Fruit fly (Drosophila melanogaster): ENCODE measurements around the gene Fhos.
A peak's percentile ranks its signal among the peaks of the same experiment; 100 is the strongest.

The Fhos gene

DNA sequence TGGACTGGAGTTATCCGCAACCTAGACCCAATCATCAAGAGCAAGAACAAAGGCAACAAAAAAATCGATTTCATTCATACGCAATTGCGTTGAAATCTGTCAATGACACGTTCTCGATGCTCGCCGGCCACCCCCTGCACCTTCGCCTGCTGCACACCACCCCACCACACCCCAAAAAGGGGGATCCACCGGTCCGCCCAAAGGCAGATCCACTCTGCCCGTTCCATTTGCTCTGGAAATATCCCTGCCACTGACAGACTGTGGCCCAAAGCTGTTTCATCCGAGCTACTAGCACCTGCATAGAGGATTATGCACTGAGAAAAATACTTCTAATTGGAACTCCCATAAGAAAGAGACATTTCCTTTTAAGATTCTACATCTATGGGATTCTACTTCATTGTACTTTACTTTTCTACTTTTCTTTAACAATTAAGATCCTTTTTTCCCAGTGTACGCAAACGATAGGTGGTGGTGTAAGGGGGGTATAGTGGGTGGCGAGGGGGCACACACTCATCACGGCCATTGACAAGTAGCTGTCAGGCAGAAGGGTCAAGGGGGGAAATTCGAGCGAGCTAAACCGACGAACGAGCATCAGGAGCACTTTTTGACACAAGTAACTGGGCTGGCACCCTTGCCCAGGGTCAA, 70.4 kb downstream of the Fhos start (continued):
- no peak for TF ChIP-seq CG8359 (GFP tag; optimal IDR thresholded peaks at IDR 0.05; ENCODE audit: borderline replicate concordance)
- no peak for TF ChIP-seq Dbx (GFP tag; IDR thresholded peaks at IDR 0.05)
- peak; percentile 20 for TF ChIP-seq fd64A (GFP tag; optimal IDR thresholded peaks at IDR 0.05)
- TF ChIP-seq YL-1 (GFP tag; optimal IDR thresholded peaks at IDR 0.05), result no peak
- TF ChIP-seq CG10543 (GFP tag; optimal IDR thresholded peaks at IDR 0.05), result no peak
- peak; percentile 54 for TF ChIP-seq CG17359 (tag; optimal IDR thresholded peaks at IDR 0.05)
- TF ChIP-seq Rfx (GFP tag; IDR thresholded peaks at IDR 0.05), result peak; percentile 14; the same call in 1 of the 2 replicates
- no peak for TF ChIP-seq zen (tag; optimal IDR thresholded peaks at IDR 0.05)
- TF ChIP-seq CG13424 (tag; optimal IDR thresholded peaks at IDR 0.05), result peak; percentile 53
- no peak for TF ChIP-seq CG12071 (GFP tag; optimal IDR thresholded peaks at IDR 0.05)
- TF ChIP-seq CG10274 (GFP tag; optimal IDR thresholded peaks at IDR 0.05), result no peak
- TF ChIP-seq CG2199 (GFP tag; IDR thresholded peaks at IDR 0.05), result no peak
- TF ChIP-seq slp2 (GFP tag; optimal IDR thresholded peaks at IDR 0.05), result no peak
- TF ChIP-seq fd102C (GFP tag; optimal IDR thresholded peaks at IDR 0.05), result no peak
- TF ChIP-seq Ptx1 (GFP tag; IDR thresholded peaks at IDR 0.05), result peak; percentile 55; the same call in 1 of the 2 replicates
- peak; percentile 6 for TF ChIP-seq shn (GFP tag; optimal IDR thresholded peaks at IDR 0.05)
- TF ChIP-seq bsh (GFP tag; optimal IDR thresholded peaks at IDR 0.05), result peak; percentile 16 to 80
- no peak for TF ChIP-seq sc (optimal IDR thresholded peaks at IDR 0.05)
- peak; percentile 49 for TF ChIP-seq sc (GFP tag; optimal IDR thresholded peaks at IDR 0.05)
- no peak for TF ChIP-seq NC2α (GFP tag; optimal IDR thresholded peaks at IDR 0.05)
- TF ChIP-seq MTF-1 (GFP tag; optimal IDR thresholded peaks at IDR 0.05; ENCODE audit: borderline replicate concordance), result no peak
- TF ChIP-seq nau (GFP tag; optimal IDR thresholded peaks at IDR 0.05), result no peak
- no peak for TF ChIP-seq Rx (GFP tag; IDR thresholded peaks at IDR 0.05)
- TF ChIP-seq CG14965 (GFP tag; optimal IDR thresholded peaks at IDR 0.05; ENCODE audit: borderline replicate concordance), result no peak
- TF ChIP-seq CG4707 (GFP tag; optimal IDR thresholded peaks at IDR 0.05), result peak; percentile 8
- peak; percentile 0 for TF ChIP-seq CG18476 (GFP tag; optimal IDR thresholded peaks at IDR 0.05)
- TF ChIP-seq cad (GFP tag; optimal IDR thresholded peaks at IDR 0.05), result no peak
- TF ChIP-seq CG5180 (GFP tag; optimal IDR thresholded peaks at IDR 0.05), result no peak
- no peak for TF ChIP-seq Dp (GFP tag; optimal IDR thresholded peaks at IDR 0.05)
- 0 out of 2 replicates have a peak, but pooled peaks have one; percentile 29 for TF ChIP-seq Drgx (GFP tag; IDR thresholded peaks at IDR 0.05)
- TF ChIP-seq CG9215 (GFP tag; IDR thresholded peaks at IDR 0.05), result 0 out of 2 replicates have a peak, but pooled peaks have one; percentile 31
- peak; percentile 68 for TF ChIP-seq CG17328 (GFP tag; IDR thresholded peaks at IDR 0.05)
- no peak for TF ChIP-seq CG6654 (GFP tag; optimal IDR thresholded peaks at IDR 0.05)
- peak; percentile 73 for TF ChIP-seq slbo (GFP tag; IDR thresholded peaks at IDR 0.05)
- peak in 1 of 3 experiments; percentile 52 for TF ChIP-seq lola (GFP tag; optimal IDR thresholded peaks at IDR 0.05)
- no peak for TF ChIP-seq CG13894 (tag; optimal IDR thresholded peaks at IDR 0.05)
- peak; percentile 29; the same call in 1 of the 2 replicates for TF ChIP-seq CG11247 (GFP tag; IDR thresholded peaks at IDR 0.05)
- peak; percentile 87 for TF ChIP-seq sens (GFP tag)
- peak; percentile 46 for TF ChIP-seq grau (tag; optimal IDR thresholded peaks at IDR 0.05)
- TF ChIP-seq sim (GFP tag; IDR thresholded peaks at IDR 0.05), result peak; percentile 47; the same call in 1 of the 2 replicates
- TF ChIP-seq NFAT (GFP tag; IDR thresholded peaks at IDR 0.05), result no peak
- no peak for TF ChIP-seq kah (GFP tag; optimal IDR thresholded peaks at IDR 0.05)
- peak; percentile 43; the same call in 1 of the 3 replicates for TF ChIP-seq z (GFP tag; IDR thresholded peaks at IDR 0.05)
- TF ChIP-seq bbx (GFP tag; IDR thresholded peaks at IDR 0.05; ENCODE audit: partially characterized antibody), result no peak
- peak; percentile 22 for TF ChIP-seq Side (GFP tag; optimal IDR thresholded peaks at IDR 0.05)
- no peak for TF ChIP-seq Fer1 (GFP tag; optimal IDR thresholded peaks at IDR 0.05)
- TF ChIP-seq Doc3 (GFP tag; IDR thresholded peaks at IDR 0.05; ENCODE audit: partially characterized antibody), result no peak
- TF ChIP-seq CG8924 (tag; optimal IDR thresholded peaks at IDR 0.05), result peak; percentile 43
- no peak for TF ChIP-seq vnd (GFP tag; IDR thresholded peaks at IDR 0.05; ENCODE audit: partially characterized antibody)

Measured in whole organism, embryonic.